Worm (Caenorhabditis elegans) whole organism, L2 larva: ENCODE data around the gene C05G5.3.

Source experiments
- R02D3.7 ChIP-seq: fragments of 150-350 bp; optimal IDR thresholded peaks from 2 replicates; lab custom pipeline; 2014; ENCODE audit warnings: missing biosample characterization, missing genetic modification characterization
- blmp-1 ChIP-seq: sonication (generic microtip); optimal IDR thresholded peaks from 2 replicates; lab custom pipeline; 2017; ENCODE audit warnings: missing genetic modification characterization, mild to moderate bottlenecking, missing compliant biosample characterization, antibody characterized with exemption, moderate library complexity; ENCODE audit not compliant: insufficient read depth
- dmd-4 ChIP-seq: sonication (generic microtip); optimal IDR thresholded peaks from 2 replicates; lab custom pipeline; 2017; ENCODE audit warnings: missing biosample characterization, missing genetic modification characterization
- elt-3 ChIP-seq: sonication (generic microtip); optimal IDR thresholded peaks from 2 replicates; lab custom pipeline; 2017; ENCODE audit warnings: missing biosample characterization, missing genetic modification characterization
- lin-11 ChIP-seq: fragments of 150-350 bp; sonication (generic microtip); optimal IDR thresholded peaks from 2 replicates; lab custom pipeline; 2014; ENCODE audit warnings: missing biosample characterization, missing genetic modification characterization, inconsistent platforms, mixed read lengths
- lin-13 ChIP-seq: fragments of 150-350 bp; optimal IDR thresholded peaks from 2 replicates; lab custom pipeline; 2014; ENCODE audit warnings: missing biosample characterization, missing genetic modification reagents, missing genetic modification characterization
- lin-39 ChIP-seq: fragments of 150-350 bp; optimal IDR thresholded peaks from 2 replicates; lab custom pipeline; 2014; ENCODE audit warnings: missing biosample characterization, missing genetic modification reagents, missing genetic modification characterization
- lsy-2 ChIP-seq, 2 experiments: fragments of 150-350 bp in 1 of 2; sonication (generic microtip) in 1 of 2; optimal IDR thresholded peaks; 2 replicates each; lab custom pipeline; 2014 to 2017; ENCODE audit warnings: missing biosample characterization in 2 of 2, missing genetic modification characterization in 2 of 2
- nhr-12 ChIP-seq: fragments of 150-350 bp; optimal IDR thresholded peaks from 2 replicates; lab custom pipeline; 2014; ENCODE audit warnings: missing biosample characterization, missing genetic modification characterization
- nhr-25 ChIP-seq: fragments of 150-350 bp; sonication (generic microtip); optimal IDR thresholded peaks from 3 replicates; lab custom pipeline; 2014; ENCODE audit warnings: missing biosample characterization, missing genetic modification characterization
- skn-1 ChIP-seq: sonication (generic microtip); optimal IDR thresholded peaks from 2 replicates; lab custom pipeline; 2017; ENCODE audit warnings: missing biosample characterization, missing genetic modification characterization
- snpc-4 ChIP-seq: fragments of 150-350 bp; optimal IDR thresholded peaks from 2 replicates; lab custom pipeline; 2014; ENCODE audit warnings: missing biosample characterization, missing genetic modification characterization
- unc-39 ChIP-seq: fragments of 150-350 bp; optimal IDR thresholded peaks from 2 replicates; lab custom pipeline; 2014; ENCODE audit warnings: missing biosample characterization, missing genetic modification characterization

ce11 chrX:14794170-14794569, 42.4 kb upstream of the C05G5.3 start:
- no peak for TF ChIP-seq lin-39 (tag; lab: Kevin White, UChicago)
- no peak for TF ChIP-seq lin-13 (GFP tag; lab: Kevin White, UChicago)
- no peak for TF ChIP-seq lin-11 (tag; lab: Kevin White, UChicago)
- no peak for TF ChIP-seq R02D3.7 (tag; lab: Kevin White, UChicago)
- TF ChIP-seq skn-1 (tag; lab: Kevin White, UChicago), result no peak
- no peak for TF ChIP-seq elt-3 (tag; lab: Kevin White, UChicago)
- TF ChIP-seq blmp-1 (tag; lab: Kevin White, UChicago), result no peak
- no peak for TF ChIP-seq lsy-2 (tag; optimal IDR thresholded peaks at IDR 0.05; lab: Kevin White, UChicago)
- TF ChIP-seq unc-39 (tag; lab: Kevin White, UChicago), result no peak
- no peak for TF ChIP-seq nhr-25 (tag; lab: Kevin White, UChicago)
- no peak for TF ChIP-seq nhr-12 (tag; lab: Kevin White, UChicago)
- TF ChIP-seq snpc-4 (tag; lab: Kevin White, UChicago), result no peak
- no peak for TF ChIP-seq dmd-4
